Worm (Caenorhabditis elegans) whole organism, early embryonic: ENCODE measurements around the gene clec-43.

Experiments
- ama-1 ChIP-seq: fragments of 150-350 bp; optimal IDR thresholded peaks from 2 replicates; lab custom pipeline; 2014
- ceh-36 ChIP-seq: sonication (generic microtip); optimal IDR thresholded peaks from 2 replicates; lab custom pipeline; 2016; ENCODE audit warnings: missing genetic modification characterization, inconsistent platforms, missing compliant biosample characterization
- hmbx-1 ChIP-seq: sonication (generic microtip); optimal IDR thresholded peaks from 2 replicates; lab custom pipeline; 2016; ENCODE audit warnings: mild to moderate bottlenecking, missing genetic modification characterization, missing compliant biosample characterization
- hmg-4 ChIP-seq: fragments of 200-800 bp; sonication (Bioruptor generic); optimal IDR thresholded peaks from 2 replicates; lab custom pipeline; 2018; ENCODE audit warnings: mild to moderate bottlenecking, missing genetic modification characterization, missing compliant biosample characterization
- pes-1 ChIP-seq: fragments of 200-800 bp; sonication (Bioruptor generic); IDR thresholded peaks from 2 replicates; pipeline ENCODE4 v1.3.6; 2022; ENCODE audit warnings: missing genetic modification reagents, missing genetic modification characterization, missing compliant biosample characterization
- sea-1 ChIP-seq: fragments of 200-800 bp; sonication (Bioruptor generic); conservative IDR thresholded peaks from 2 replicates; pipeline ENCODE4 v1.3.6; 2022; ENCODE audit warnings: missing genetic modification characterization, missing compliant biosample characterization
- tbx-37 ChIP-seq: fragments of 200-800 bp; sonication (Bioruptor generic); conservative IDR thresholded peaks from 2 replicates; pipeline ENCODE4 v1.3.6; 2022; ENCODE audit warnings: missing genetic modification reagents, missing genetic modification characterization, missing compliant biosample characterization
- tra-4 ChIP-seq: sonication (generic microtip); optimal IDR thresholded peaks from 2 replicates; lab custom pipeline; 2017; ENCODE audit warnings: missing genetic modification characterization, missing compliant biosample characterization

DNA sequence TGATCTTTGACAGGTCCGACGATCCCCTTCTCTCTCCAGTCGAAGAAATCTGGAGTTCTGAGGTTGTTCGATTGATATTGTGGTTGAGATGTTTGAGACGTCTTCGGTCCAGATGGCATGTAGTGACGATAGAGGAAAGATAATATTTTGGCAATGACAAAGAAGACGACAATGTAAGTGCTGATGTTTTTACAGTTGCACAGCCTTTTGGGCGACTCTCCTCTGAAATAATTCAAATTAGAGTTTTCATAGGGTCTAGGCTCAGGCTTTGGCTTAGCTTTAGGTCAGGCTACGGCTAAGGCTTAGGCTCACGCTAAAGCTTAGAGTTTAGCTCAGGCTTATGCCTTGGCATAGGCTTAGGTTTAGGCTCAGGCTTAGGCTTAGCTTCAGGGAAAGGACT, 18.1 kb downstream of the clec-43 start, which contains the start of gene C32B5.13:
- TF ChIP-seq ama-1 (lab: Kevin White, UChicago): no peak
- no peak for TF ChIP-seq tbx-37
- no peak for TF ChIP-seq ceh-36 (tag; lab: Kevin White, UChicago)
- no peak for TF ChIP-seq hmg-4 (GFP tag; lab: Kevin White, UChicago)
- no peak for TF ChIP-seq sea-1
- TF ChIP-seq pes-1 (GFP tag; lab: Robert Waterston, UW): no peak
- no peak for TF ChIP-seq tra-4 (tag; lab: Kevin White, UChicago)
- TF ChIP-seq hmbx-1 (tag; lab: Kevin White, UChicago): no peak
